Worm (Caenorhabditis elegans) whole organism, early embryonic: ENCODE data around the gene Y102E9.5.

Experiments used
- ama-1 ChIP-seq: fragments of 150-350 bp; optimal IDR thresholded peaks from 2 replicates; lab custom pipeline; 2014
- pes-1 ChIP-seq: fragments of 200-800 bp; sonication (Bioruptor generic); IDR thresholded peaks from 2 replicates; pipeline ENCODE4 v1.3.6; 2022; ENCODE audit warnings: missing genetic modification reagents, missing genetic modification characterization, missing compliant biosample characterization
- sea-1 ChIP-seq: fragments of 200-800 bp; sonication (Bioruptor generic); conservative IDR thresholded peaks from 2 replicates; pipeline ENCODE4 v1.3.6; 2022; ENCODE audit warnings: missing genetic modification characterization, missing compliant biosample characterization

DNA sequence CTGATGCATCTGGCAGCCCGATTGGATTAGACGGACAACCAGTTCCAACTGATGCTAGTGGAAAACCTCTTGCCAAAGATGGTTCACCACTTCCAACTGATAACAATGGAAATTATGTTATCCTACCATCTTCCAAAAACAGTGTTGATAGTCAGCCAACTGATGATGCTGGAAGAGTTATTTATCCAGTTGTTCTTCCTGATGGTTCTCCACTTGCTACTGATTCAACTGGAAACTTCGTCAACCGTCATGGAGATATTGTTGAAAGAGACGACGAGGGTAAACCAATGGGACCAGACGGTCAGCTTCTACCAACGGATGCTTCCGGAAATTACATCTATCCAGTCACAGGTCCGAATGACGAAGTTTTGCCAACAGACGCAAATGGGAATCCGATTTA is 26.7 kb upstream of the Y102E9.5 start:
- TF ChIP-seq sea-1 (GFP tag; lab: Robert Waterston, UW) = no peak
- TF ChIP-seq ama-1 (lab: Kevin White, UChicago) = no peak
- TF ChIP-seq pes-1 (GFP tag; lab: Robert Waterston, UW) = no peak
